Worm (Caenorhabditis elegans) whole organism, late embryonic: Measurements from ENCODE around the gene basl-1.

Experiments used
- ahr-1 ChIP-seq: sonication (generic microtip); optimal IDR thresholded peaks from 2 replicates; lab custom pipeline; 2016; ENCODE audit warnings: missing genetic modification characterization, missing compliant biosample characterization
- ceh-31 ChIP-seq: sonication (generic microtip); optimal IDR thresholded peaks from 2 replicates; lab custom pipeline; 2016; ENCODE audit warnings: missing genetic modification characterization, missing compliant biosample characterization
- ceh-9 ChIP-seq: sonication (generic microtip); optimal IDR thresholded peaks from 2 replicates; lab custom pipeline; 2016; ENCODE audit warnings: mild to moderate bottlenecking, missing genetic modification characterization, inconsistent platforms, missing compliant biosample characterization
- fkh-10 ChIP-seq: fragments of 150-350 bp; optimal IDR thresholded peaks from 2 replicates; lab custom pipeline; 2014; ENCODE audit warnings: missing biosample characterization, missing genetic modification reagents, missing genetic modification characterization
- gmeb-2 ChIP-seq: sonication (generic microtip); optimal IDR thresholded peaks from 2 replicates; lab custom pipeline; 2016; ENCODE audit warnings: missing genetic modification characterization, inconsistent platforms, missing compliant biosample characterization
- tbx-2 ChIP-seq: sonication (generic microtip); optimal IDR thresholded peaks from 2 replicates; lab custom pipeline; 2016; ENCODE audit warnings: missing genetic modification characterization, missing compliant biosample characterization

- TF ChIP-seq ceh-31 (tag; lab: Kevin White, UChicago): no peak
- TF ChIP-seq tbx-2 (tag; lab: Kevin White, UChicago): no peak
- TF ChIP-seq ahr-1: no peak
- TF ChIP-seq ceh-9 (tag; lab: Kevin White, UChicago): no peak
- no peak for TF ChIP-seq gmeb-2 (tag; lab: Kevin White, UChicago)
- TF ChIP-seq fkh-10 (GFP tag; lab: Kevin White, UChicago): no peak
Measured at ce11 chrIII:5665278-5665677, 50.5 kb downstream of the basl-1 start.
